Worm (Caenorhabditis elegans): ENCODE results near the gene mif-2.

Gene mif-2

DNA sequence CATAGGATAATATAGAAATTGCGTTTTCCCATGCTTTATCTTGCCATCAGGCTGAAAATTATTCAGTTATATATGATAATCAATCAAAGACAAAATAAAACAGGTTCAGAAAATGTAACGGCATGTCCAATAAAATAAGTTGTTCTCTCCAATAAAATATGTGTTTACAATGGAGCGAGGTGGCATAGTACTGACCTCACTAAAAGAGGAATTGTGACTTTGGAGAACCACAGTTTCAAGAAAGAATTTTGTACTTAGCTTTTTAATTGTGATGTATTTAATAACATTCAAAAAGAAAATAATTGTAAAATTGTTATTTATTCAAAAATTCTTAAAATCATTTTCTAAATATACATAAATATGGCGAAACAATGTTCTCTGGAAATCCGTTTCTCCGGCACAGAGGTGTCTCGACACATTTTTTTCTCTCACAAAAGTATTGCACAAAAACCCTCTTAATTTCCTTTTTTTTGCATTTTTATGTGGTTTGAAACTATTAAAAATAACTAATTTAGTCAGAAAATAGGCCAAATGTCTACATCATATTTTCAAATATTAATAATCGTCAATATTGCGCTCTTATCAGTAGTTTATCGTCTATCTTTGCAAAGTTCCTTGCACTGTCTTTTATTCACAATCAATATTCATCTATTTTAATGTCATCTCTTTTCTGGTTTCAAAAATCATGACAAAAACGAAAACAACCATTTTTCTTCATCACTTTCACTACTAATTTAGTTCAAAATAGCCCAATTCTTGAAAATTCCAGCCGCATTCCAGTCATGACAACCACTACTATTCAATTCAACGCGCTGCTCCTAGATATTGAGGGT is 44.8 kb downstream of the mif-2 start, which contains the start of the genes aman-2 and F58H1.3 (continued):
- peak; percentile 13 for TF ChIP-seq C38D4.7 (GFP tag; optimal IDR thresholded peaks at IDR 0.05)
- TF ChIP-seq C08G9.2 (tag; optimal IDR thresholded peaks at IDR 0.05) = peak; percentile 72
- peak; percentile 92 for TF ChIP-seq hlh-8 (tag; optimal IDR thresholded peaks at IDR 0.05)
- peak; percentile 35 for TF ChIP-seq ceh-48 (tag; optimal IDR thresholded peaks at IDR 0.05)
- no peak for TF ChIP-seq syd-9 (tag; optimal IDR thresholded peaks at IDR 0.05)
- TF ChIP-seq elt-2 (tag; optimal IDR thresholded peaks at IDR 0.05) = peak; percentile 89
- peak; percentile 86 for TF ChIP-seq ref-2 (tag; optimal IDR thresholded peaks at IDR 0.05)
- peak; percentile 48 for TF ChIP-seq rnt-1 (tag; optimal IDR thresholded peaks at IDR 0.05)
- no peak for TF ChIP-seq pros-1 (tag; optimal IDR thresholded peaks at IDR 0.05)
- TF ChIP-seq ets-4 (tag; optimal IDR thresholded peaks at IDR 0.05) = peak; percentile 81
- peak; percentile 12 for TF ChIP-seq ztf-16 (tag; optimal IDR thresholded peaks at IDR 0.05)
- TF ChIP-seq ttx-3 (tag; optimal IDR thresholded peaks at IDR 0.05) = peak; percentile 57
- TF ChIP-seq ceh-2 (tag; optimal IDR thresholded peaks at IDR 0.05) = peak; percentile 76
- peak; percentile 77 for TF ChIP-seq unc-86 (tag; optimal IDR thresholded peaks at IDR 0.05)

DNA sequence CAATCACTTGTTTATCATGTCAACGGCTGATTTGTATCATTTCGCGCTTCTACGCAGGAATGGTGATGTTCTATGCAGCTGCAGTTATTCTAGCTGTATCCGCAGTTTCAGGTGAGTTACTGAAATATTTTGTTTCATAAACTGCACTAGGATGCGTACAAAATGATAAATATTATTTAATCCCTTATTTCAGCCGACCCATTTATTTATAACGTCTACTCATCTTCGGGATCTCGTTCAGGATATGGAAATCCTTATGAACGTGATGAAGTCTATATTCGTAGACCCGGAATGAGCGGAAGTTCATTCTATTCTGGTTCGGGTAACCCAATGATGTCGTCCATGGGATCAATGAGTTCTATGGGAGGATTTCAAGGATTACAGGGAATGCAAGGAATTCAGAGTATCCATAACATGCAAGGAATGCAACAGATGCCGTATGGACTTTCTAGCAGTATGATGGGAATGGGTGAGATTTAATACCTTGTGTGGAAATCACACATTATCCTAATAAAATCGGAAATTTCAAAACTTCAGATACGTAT is 49.1 kb downstream of the mif-2 start, which contains the start of gene F58H1.2:
F58H1.2 (plus strand) TSS at position 51 of the 545 bp plus-strand sequence.
- TF ChIP-seq ceh-6 (GFP tag; optimal IDR thresholded peaks at IDR 0.05) (no peak), hlh-13 (GFP tag; optimal IDR thresholded peaks at IDR 0.05) (no peak), tbx-2 (tag; optimal IDR thresholded peaks at IDR 0.05) (no peak)

DNA sequence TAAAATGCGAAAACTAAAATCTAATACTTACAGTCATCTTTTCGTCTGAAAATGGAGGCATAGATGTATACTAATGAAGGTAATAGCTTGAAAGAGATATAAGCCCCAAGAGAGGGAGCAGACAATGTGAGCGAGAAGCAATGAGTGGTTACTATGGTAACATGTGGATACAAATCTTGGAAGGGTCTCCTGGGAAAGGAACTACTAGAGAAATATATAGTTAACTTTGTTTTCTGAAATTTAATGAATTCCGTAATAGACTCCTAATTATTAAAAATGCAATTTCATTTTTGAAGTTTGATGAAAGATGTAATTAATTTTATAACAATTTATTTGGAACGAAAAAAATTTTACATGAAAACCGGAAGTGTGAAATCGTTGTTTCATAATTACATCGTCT is 50.9 kb downstream of the mif-2 start, which contains the start of gene osm-6:
osm-6 (minus strand) TSS at position 101 of the 400 bp plus-strand sequence.
- TF ChIP-seq ceh-34 (tag; optimal IDR thresholded peaks at IDR 0.05) (no peak), sox-4 (tag; optimal IDR thresholded peaks at IDR 0.05) (no peak), pqm-1 (tag; optimal IDR thresholded peaks at IDR 0.05) (no peak), hlh-8 (tag; optimal IDR thresholded peaks at IDR 0.05) (no peak), ceh-9 (tag; optimal IDR thresholded peaks at IDR 0.05) (no peak), rnt-1 (tag; optimal IDR thresholded peaks at IDR 0.05) (no peak), npax-4 (tag; optimal IDR thresholded peaks at IDR 0.05) (no peak), ceh-30 (tag; optimal IDR thresholded peaks at IDR 0.05) (no peak), fax-1 (tag; optimal IDR thresholded peaks at IDR 0.05) (no peak), pag-3 (tag; optimal IDR thresholded peaks at IDR 0.05; ENCODE audit: borderline replicate concordance) (no peak), dmd-4 (tag; optimal IDR thresholded peaks at IDR 0.05; ENCODE audit: borderline replicate concordance) (no peak), ceh-45 (GFP tag; IDR thresholded peaks at IDR 0.05) (no peak)
